Worm (Caenorhabditis elegans) whole organism, L2 larva: ENCODE data around the gene C01G6.9.
A peak's percentile ranks its signal among the peaks of the same experiment; 100 is the strongest.

Experiments
- C34F6.9 ChIP-seq: fragments of 150-350 bp; optimal IDR thresholded peaks from 2 replicates; lab custom pipeline; 2014; ENCODE audit warnings: missing biosample characterization, missing genetic modification characterization
- R02D3.7 ChIP-seq: fragments of 150-350 bp; optimal IDR thresholded peaks from 2 replicates; lab custom pipeline; 2014; ENCODE audit warnings: missing biosample characterization, missing genetic modification characterization
- Y55F3AM.14 ChIP-seq: fragments of 200-800 bp; sonication (Bioruptor generic); optimal IDR thresholded peaks from 2 replicates; lab custom pipeline; 2018; ENCODE audit warnings: mild to moderate bottlenecking, missing genetic modification characterization, missing compliant biosample characterization
- ZK546.5 ChIP-seq: sonication (generic microtip); optimal IDR thresholded peaks from 2 replicates; lab custom pipeline; 2017; ENCODE audit warnings: missing biosample characterization, missing genetic modification characterization
- alr-1 ChIP-seq: fragments of 150-350 bp; optimal IDR thresholded peaks from 2 replicates; lab custom pipeline; 2014; ENCODE audit warnings: missing biosample characterization, missing genetic modification characterization
- aly-2 ChIP-seq: fragments of 150-350 bp; optimal IDR thresholded peaks from 2 replicates; lab custom pipeline; 2014; ENCODE audit warnings: missing biosample characterization, missing genetic modification characterization
- blmp-1 ChIP-seq: sonication (generic microtip); optimal IDR thresholded peaks from 2 replicates; lab custom pipeline; 2017; ENCODE audit warnings: missing genetic modification characterization, mild to moderate bottlenecking, missing compliant biosample characterization, antibody characterized with exemption, moderate library complexity; ENCODE audit not compliant: insufficient read depth
- ceh-82 ChIP-seq: fragments of 150-350 bp; optimal IDR thresholded peaks from 2 replicates; lab custom pipeline; 2014; ENCODE audit warnings: missing biosample characterization, missing genetic modification characterization
- crh-2 ChIP-seq: sonication (generic microtip); optimal IDR thresholded peaks from 2 replicates; lab custom pipeline; 2017; ENCODE audit warnings: missing biosample characterization, missing genetic modification characterization
- dmd-4 ChIP-seq: sonication (generic microtip); optimal IDR thresholded peaks from 2 replicates; lab custom pipeline; 2017; ENCODE audit warnings: missing biosample characterization, missing genetic modification characterization
- egl-27 ChIP-seq: sonication (generic microtip); optimal IDR thresholded peaks from 3 replicates; lab custom pipeline; 2017; ENCODE audit warnings: missing biosample characterization, missing genetic modification reagents, missing genetic modification characterization
- lin-11 ChIP-seq: fragments of 150-350 bp; sonication (generic microtip); optimal IDR thresholded peaks from 2 replicates; lab custom pipeline; 2014; ENCODE audit warnings: missing biosample characterization, missing genetic modification characterization, inconsistent platforms, mixed read lengths
- lin-13 ChIP-seq: fragments of 150-350 bp; optimal IDR thresholded peaks from 2 replicates; lab custom pipeline; 2014; ENCODE audit warnings: missing biosample characterization, missing genetic modification reagents, missing genetic modification characterization
- lin-39 ChIP-seq: fragments of 150-350 bp; optimal IDR thresholded peaks from 2 replicates; lab custom pipeline; 2014; ENCODE audit warnings: missing biosample characterization, missing genetic modification reagents, missing genetic modification characterization
- mab-5 ChIP-seq: fragments of 150-350 bp; optimal IDR thresholded peaks from 2 replicates; lab custom pipeline; 2014; ENCODE audit warnings: missing biosample characterization, missing genetic modification characterization
- mbf-1 ChIP-seq: sonication (generic microtip); optimal IDR thresholded peaks from 2 replicates; lab custom pipeline; 2017; ENCODE audit warnings: missing biosample characterization, missing genetic modification characterization
- mdl-1 ChIP-seq, 2 experiments: fragments of 150-350 bp in 1 of 2; sonication (generic microtip) in 1 of 2; optimal IDR thresholded peaks; 2 replicates each; lab custom pipeline; 2017; ENCODE audit warnings: missing biosample characterization in 2 of 2, missing genetic modification characterization in 2 of 2
- nhr-12 ChIP-seq: fragments of 150-350 bp; optimal IDR thresholded peaks from 2 replicates; lab custom pipeline; 2014; ENCODE audit warnings: missing biosample characterization, missing genetic modification characterization
- nhr-129 ChIP-seq: fragments of 150-350 bp; optimal IDR thresholded peaks from 2 replicates; lab custom pipeline; 2014; ENCODE audit warnings: missing biosample characterization, missing genetic modification characterization
- nhr-21 ChIP-seq: fragments of 150-350 bp; optimal IDR thresholded peaks from 2 replicates; lab custom pipeline; 2014; ENCODE audit warnings: missing biosample characterization, missing genetic modification characterization
- nhr-25 ChIP-seq: fragments of 150-350 bp; sonication (generic microtip); optimal IDR thresholded peaks from 3 replicates; lab custom pipeline; 2014; ENCODE audit warnings: missing biosample characterization, missing genetic modification characterization
- nhr-77 ChIP-seq: fragments of 150-350 bp; optimal IDR thresholded peaks from 2 replicates; lab custom pipeline; 2014; ENCODE audit warnings: missing biosample characterization, missing genetic modification characterization
- sem-4 ChIP-seq: fragments of 150-350 bp; optimal IDR thresholded peaks from 2 replicates; lab custom pipeline; 2014; ENCODE audit warnings: missing biosample characterization, missing genetic modification reagents, missing genetic modification characterization
- sma-3 ChIP-seq: sonication (generic microtip); optimal IDR thresholded peaks from 2 replicates; lab custom pipeline; 2016; ENCODE audit warnings: missing genetic modification reagents, missing genetic modification characterization, missing compliant biosample characterization
- sma-9 ChIP-seq, 2 experiments: fragments of 150-350 bp in 1 of 2; sonication (generic microtip) in 1 of 2; optimal IDR thresholded peaks; 2 replicates each; lab custom pipeline; 2014 to 2016; ENCODE audit warnings: missing genetic modification characterization in 2 of 2, mild to moderate bottlenecking in 1 of 2, missing biosample characterization in 1 of 2, missing compliant biosample characterization in 1 of 2, missing genetic modification reagents in 1 of 2, moderate library complexity in 1 of 2
- unc-39 ChIP-seq: fragments of 150-350 bp; optimal IDR thresholded peaks from 2 replicates; lab custom pipeline; 2014; ENCODE audit warnings: missing biosample characterization, missing genetic modification characterization
- unc-55 ChIP-seq: fragments of 150-350 bp; sonication (generic microtip); optimal IDR thresholded peaks from 3 replicates; lab custom pipeline; 2014; ENCODE audit warnings: missing biosample characterization, missing genetic modification reagents, missing genetic modification characterization
- unc-62 ChIP-seq: fragments of 150-350 bp; optimal IDR thresholded peaks from 2 replicates; lab custom pipeline; 2014; ENCODE audit warnings: missing biosample characterization, missing genetic modification reagents, missing genetic modification characterization
- zag-1 ChIP-seq: fragments of 150-350 bp; optimal IDR thresholded peaks from 2 replicates; lab custom pipeline; 2014; ENCODE audit warnings: missing biosample characterization, missing genetic modification characterization
- ztf-1 ChIP-seq: fragments of 200-800 bp; sonication (Bioruptor generic); conservative IDR thresholded peaks from 2 replicates; pipeline ENCODE4 v1.3.6; 2022; ENCODE audit warnings: missing genetic modification characterization, missing compliant biosample characterization

Gene C01G6.9

DNA sequence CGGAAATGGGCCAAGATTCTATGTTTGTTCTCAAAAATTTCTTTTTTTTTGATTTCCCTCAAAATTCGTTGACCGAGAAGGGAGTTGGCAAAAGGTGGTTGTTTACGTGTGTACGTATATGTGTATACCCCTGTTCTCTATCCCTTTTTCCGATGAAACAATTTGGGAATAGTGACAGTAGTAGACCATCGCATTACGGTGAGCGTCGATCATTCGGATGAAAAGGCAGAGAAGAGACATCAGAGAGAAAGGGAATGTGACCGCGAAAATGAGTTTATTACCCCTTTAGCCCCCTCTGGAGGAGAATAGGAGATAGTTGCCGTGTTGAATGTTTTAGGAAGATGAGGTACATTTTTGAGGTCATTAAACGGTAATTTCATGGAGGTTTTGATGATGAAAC, 35.6 kb downstream of the C01G6.9 start:
- TF ChIP-seq lin-13 (GFP tag; lab: Kevin White, UChicago) (no peak), nhr-25 (tag; lab: Kevin White, UChicago) (peak; percentile 28), nhr-129 (tag; lab: Kevin White, UChicago) (peak; percentile 51), C34F6.9 (tag; lab: Kevin White, UChicago) (peak; percentile 1), ceh-82 (tag; lab: Kevin White, UChicago) (no peak), sma-9 (GFP tag; optimal IDR thresholded peaks at IDR 0.05; lab: Kevin White, UChicago) (peak; percentile 16), sma-9 (tag; optimal IDR thresholded peaks at IDR 0.05; lab: Kevin White, UChicago) (no peak), blmp-1 (tag; lab: Kevin White, UChicago) (peak; percentile 36)

DNA sequence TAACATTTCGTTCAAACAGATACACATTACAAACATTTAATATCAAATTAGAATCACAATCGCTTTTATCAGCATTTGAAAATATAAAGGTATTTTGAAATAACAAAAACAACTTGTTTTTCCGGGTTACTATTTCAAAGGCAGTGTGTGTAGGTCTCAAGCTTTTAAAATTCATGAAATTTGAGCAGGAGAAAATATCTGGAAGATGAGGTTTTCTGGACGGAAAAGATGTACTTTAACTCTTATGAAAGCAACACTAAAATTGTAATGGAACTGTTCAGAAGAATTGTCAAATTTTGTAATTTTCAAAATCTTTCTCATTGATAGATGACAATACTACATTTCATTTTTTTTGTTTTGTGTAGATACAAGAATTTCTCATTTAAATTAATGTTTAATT, 37.1 kb downstream of the C01G6.9 start:
- no peak for TF ChIP-seq alr-1 (tag; lab: Kevin White, UChicago)
- TF ChIP-seq dmd-4, result no peak
- TF ChIP-seq egl-27 (tag; lab: Kevin White, UChicago), result no peak
- no peak for TF ChIP-seq C34F6.9 (tag; lab: Kevin White, UChicago)
- no peak for TF ChIP-seq sem-4
- no peak for TF ChIP-seq unc-39 (tag; lab: Kevin White, UChicago)
- TF ChIP-seq crh-2, result no peak
- no peak for TF ChIP-seq nhr-77
- TF ChIP-seq aly-2 (tag; lab: Kevin White, UChicago), result no peak
- TF ChIP-seq sma-9 (GFP tag; optimal IDR thresholded peaks at IDR 0.05; lab: Kevin White, UChicago), result no peak
- no peak for TF ChIP-seq sma-9 (tag; optimal IDR thresholded peaks at IDR 0.05; lab: Kevin White, UChicago)
- no peak for TF ChIP-seq lin-11 (tag; lab: Kevin White, UChicago)

DNA sequence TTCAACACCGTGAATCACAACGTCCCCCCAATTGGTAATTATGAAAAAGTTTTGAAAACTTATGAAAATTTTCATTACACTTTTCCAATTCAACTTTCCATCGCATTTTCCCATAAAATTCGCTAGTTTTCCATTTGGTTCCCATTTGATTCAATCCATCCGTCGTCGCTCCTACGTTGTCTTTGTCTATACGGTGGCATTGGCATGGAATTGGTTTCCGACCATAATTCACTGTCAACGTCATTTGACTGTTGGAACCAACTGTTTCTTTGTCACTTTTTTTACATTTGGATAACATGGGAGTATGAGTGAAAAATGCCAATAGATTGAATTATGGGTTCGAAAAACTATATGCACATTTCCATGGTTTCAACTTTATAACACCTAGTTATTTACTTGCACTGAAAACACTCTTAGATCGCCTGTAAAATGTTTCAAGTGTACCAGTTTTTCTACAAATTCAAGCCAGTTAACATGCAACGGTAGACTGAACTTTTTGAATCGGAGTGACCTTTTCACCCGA, 37.5 kb downstream of the C01G6.9 start:
- TF ChIP-seq blmp-1 (tag; lab: Kevin White, UChicago) (no peak), nhr-21 (tag; lab: Kevin White, UChicago) (no peak), zag-1 (tag; lab: Kevin White, UChicago) (no peak), ZK546.5 (tag; lab: Kevin White, UChicago) (no peak), nhr-12 (tag; lab: Kevin White, UChicago) (no peak), lin-39 (tag; lab: Kevin White, UChicago) (no peak), unc-62 (no peak), crh-2 (no peak), sma-3 (GFP tag; lab: Kevin White, UChicago) (no peak), mdl-1 (tag; optimal IDR thresholded peaks at IDR 0.05; lab: Kevin White, UChicago) (no peak), R02D3.7 (no peak), alr-1 (tag; lab: Kevin White, UChicago) (no peak), sma-9 (GFP tag; optimal IDR thresholded peaks at IDR 0.05; lab: Kevin White, UChicago) (no peak), sma-9 (tag; optimal IDR thresholded peaks at IDR 0.05; lab: Kevin White, UChicago) (no peak), nhr-25 (tag; lab: Kevin White, UChicago) (no peak), mbf-1 (tag; lab: Kevin White, UChicago) (no peak)

DNA sequence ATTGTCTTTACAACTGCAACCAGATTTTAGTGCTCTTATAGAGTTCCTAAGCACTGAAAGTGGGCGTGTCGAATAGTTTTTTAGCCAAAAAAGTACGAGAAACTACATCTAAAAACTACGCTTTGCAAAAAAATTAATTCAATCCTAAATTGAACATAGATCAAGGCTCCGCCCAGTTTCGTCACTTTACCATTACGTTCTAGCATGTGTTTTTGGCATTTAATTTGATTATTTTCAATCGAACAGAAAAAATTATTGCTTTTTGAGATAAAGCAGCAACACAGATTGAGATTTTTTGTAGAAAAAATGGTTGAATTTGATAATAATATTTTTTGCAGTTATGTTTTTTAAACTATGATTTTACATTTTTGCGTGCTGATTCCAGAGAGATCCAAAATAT, 41.4 kb downstream of the C01G6.9 start, which contains the start of gene nlp-82:
Gene nlp-82, minus strand, starts transcription at position 101 of the 400 bp plus-strand sequence.
- no peak for TF ChIP-seq egl-27 (tag; lab: Kevin White, UChicago)
- TF ChIP-seq Y55F3AM.14, result no peak
- no peak for TF ChIP-seq dmd-4
- no peak for TF ChIP-seq sma-3 (GFP tag; lab: Kevin White, UChicago)
- no peak for TF ChIP-seq nhr-129 (tag; lab: Kevin White, UChicago)
- TF ChIP-seq unc-55 (GFP tag; lab: Kevin White, UChicago), result no peak
- TF ChIP-seq unc-39 (tag; lab: Kevin White, UChicago), result no peak
- no peak for TF ChIP-seq nhr-21 (tag; lab: Kevin White, UChicago)
- no peak for TF ChIP-seq mab-5

DNA sequence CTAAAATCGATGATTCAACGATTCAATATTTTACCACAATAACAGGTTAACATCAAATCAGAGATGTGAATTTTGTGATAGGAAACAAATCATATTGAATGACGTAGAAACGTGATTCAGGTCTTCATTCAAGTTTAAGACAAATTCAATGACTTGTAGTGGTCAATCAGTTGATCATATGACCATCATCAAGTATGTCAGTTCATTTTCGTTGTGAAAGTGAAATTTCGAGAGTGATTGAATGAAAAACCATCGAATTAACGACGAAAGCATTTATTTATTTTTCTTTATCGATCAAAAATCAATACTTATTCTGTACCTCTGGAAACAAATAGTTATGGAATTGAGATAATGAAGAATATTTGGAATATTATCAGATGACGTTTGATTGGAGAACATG, 44.1 kb downstream of the C01G6.9 start:
- TF ChIP-seq alr-1 (tag; lab: Kevin White, UChicago), result no peak
- TF ChIP-seq Y55F3AM.14, result no peak
- TF ChIP-seq mdl-1 (tag; optimal IDR thresholded peaks at IDR 0.05; lab: Kevin White, UChicago), result no peak
- peak; percentile 65 for TF ChIP-seq nhr-25 (tag; lab: Kevin White, UChicago)
- TF ChIP-seq blmp-1 (tag; lab: Kevin White, UChicago), result peak; percentile 86
- no peak for TF ChIP-seq ztf-1 (GFP tag; lab: Robert Waterston, UW)
